Worm (Caenorhabditis elegans) whole organism, mixed stage, embryonic: Measurements from ENCODE around the gene cft-1.

ENCODE experiments used
- bed-3 ChIP-seq: fragments of 200-800 bp; sonication (Bioruptor generic); optimal IDR thresholded peaks from 3 replicates; lab custom pipeline; 2018; ENCODE audit warnings: mild to moderate bottlenecking, missing genetic modification characterization, moderate library complexity, missing compliant biosample characterization
- blmp-1 ChIP-seq: fragments of 150-350 bp; optimal IDR thresholded peaks from 2 replicates; lab custom pipeline; 2014; ENCODE audit warnings: missing biosample characterization, missing genetic modification characterization
- ceh-39 ChIP-seq: fragments of 150-350 bp; optimal IDR thresholded peaks from 2 replicates; lab custom pipeline; 2014; ENCODE audit warnings: missing biosample characterization, missing genetic modification characterization
- ceh-43 ChIP-seq: fragments of 200-800 bp; sonication (Bioruptor generic); optimal IDR thresholded peaks from 2 replicates; lab custom pipeline; 2018; ENCODE audit warnings: mild to moderate bottlenecking, missing genetic modification characterization, moderate library complexity, missing compliant biosample characterization
- ceh-83 ChIP-seq: fragments of 200-800 bp; sonication (Bioruptor generic); optimal IDR thresholded peaks from 2 replicates; lab custom pipeline; 2018; ENCODE audit warnings: mild to moderate bottlenecking, missing genetic modification characterization, missing compliant biosample characterization
- ces-1 ChIP-seq: fragments of 150-350 bp; optimal IDR thresholded peaks from 2 replicates; lab custom pipeline; 2014; ENCODE audit warnings: missing biosample characterization, missing genetic modification reagents, missing genetic modification characterization
- cnd-1 ChIP-seq: fragments of 200-800 bp; sonication (Bioruptor generic); optimal IDR thresholded peaks from 2 replicates; lab custom pipeline; 2018; ENCODE audit warnings: mild to moderate bottlenecking, missing genetic modification characterization, missing compliant biosample characterization
- drap-1 ChIP-seq: fragments of 200-800 bp; sonication (Bioruptor generic); optimal IDR thresholded peaks from 3 replicates; lab custom pipeline; 2018; ENCODE audit warnings: mild to moderate bottlenecking, missing genetic modification characterization, missing compliant biosample characterization
- elt-1 ChIP-seq: sonication (generic microtip); optimal IDR thresholded peaks from 2 replicates; lab custom pipeline; 2017; ENCODE audit warnings: missing genetic modification characterization, mild to moderate bottlenecking, missing compliant biosample characterization, antibody characterized with exemption, moderate library complexity, borderline replicate concordance; ENCODE audit not compliant: insufficient read depth
- flh-1 ChIP-seq: fragments of 200-800 bp; sonication (Bioruptor generic); optimal IDR thresholded peaks from 2 replicates; lab custom pipeline; 2018; ENCODE audit warnings: mild to moderate bottlenecking, missing genetic modification characterization, moderate library complexity, missing compliant biosample characterization
- ham-2 ChIP-seq: fragments of 200-800 bp; sonication (Bioruptor generic); optimal IDR thresholded peaks from 2 replicates; lab custom pipeline; 2018; ENCODE audit warnings: mild to moderate bottlenecking, missing genetic modification characterization, missing compliant biosample characterization
- hlh-1 ChIP-seq: fragments of 150-350 bp; optimal IDR thresholded peaks from 2 replicates; lab custom pipeline; 2014; ENCODE audit warnings: missing biosample characterization, missing genetic modification reagents, missing genetic modification characterization
- lin-13 ChIP-seq: fragments of 150-350 bp; optimal IDR thresholded peaks from 2 replicates; lab custom pipeline; 2014; ENCODE audit warnings: missing biosample characterization, missing genetic modification characterization
- lin-32 ChIP-seq: fragments of 200-800 bp; sonication (Bioruptor generic); optimal IDR thresholded peaks from 2 replicates; lab custom pipeline; 2018; ENCODE audit warnings: mild to moderate bottlenecking, missing genetic modification characterization, missing compliant biosample characterization
- lsy-2 ChIP-seq: fragments of 150-350 bp; optimal IDR thresholded peaks from 2 replicates; lab custom pipeline; 2014; ENCODE audit warnings: missing biosample characterization, missing genetic modification characterization
- mab-5 ChIP-seq: fragments of 150-350 bp; optimal IDR thresholded peaks from 2 replicates; lab custom pipeline; 2014; ENCODE audit warnings: missing biosample characterization, missing genetic modification characterization
- mep-1 ChIP-seq: fragments of 150-350 bp; optimal IDR thresholded peaks from 2 replicates; lab custom pipeline; 2017; ENCODE audit warnings: missing biosample characterization, missing genetic modification reagents, missing genetic modification characterization, inconsistent platforms
- mls-2 ChIP-seq: sonication (generic microtip); optimal IDR thresholded peaks from 2 replicates; lab custom pipeline; 2016; ENCODE audit warnings: mild to moderate bottlenecking, missing genetic modification characterization, moderate library complexity, missing compliant biosample characterization
- nhr-12 ChIP-seq: fragments of 150-350 bp; optimal IDR thresholded peaks from 2 replicates; lab custom pipeline; 2014; ENCODE audit warnings: missing biosample characterization, missing genetic modification characterization
- nhr-2 ChIP-seq: fragments of 150-350 bp; optimal IDR thresholded peaks from 2 replicates; lab custom pipeline; 2014; ENCODE audit warnings: missing biosample characterization, missing genetic modification characterization
- nhr-28 ChIP-seq: fragments of 150-350 bp; optimal IDR thresholded peaks from 2 replicates; lab custom pipeline; 2014; ENCODE audit warnings: missing biosample characterization, missing genetic modification characterization
- nhr-76 ChIP-seq: sonication (generic microtip); optimal IDR thresholded peaks from 2 replicates; lab custom pipeline; 2017; ENCODE audit warnings: missing biosample characterization, missing genetic modification characterization
- snpc-4 ChIP-seq: fragments of 150-350 bp; optimal IDR thresholded peaks from 2 replicates; lab custom pipeline; 2014; ENCODE audit warnings: missing biosample characterization, missing genetic modification characterization
- unc-120 ChIP-seq: sonication (generic microtip); optimal IDR thresholded peaks from 2 replicates; lab custom pipeline; 2017; ENCODE audit warnings: missing genetic modification characterization, missing compliant biosample characterization; ENCODE audit not compliant: poor library complexity, severe bottlenecking
- unc-39 ChIP-seq: fragments of 150-350 bp; optimal IDR thresholded peaks from 2 replicates; lab custom pipeline; 2014; ENCODE audit warnings: missing biosample characterization, missing genetic modification characterization
- unc-62 ChIP-seq: fragments of 150-350 bp; optimal IDR thresholded peaks from 2 replicates; lab custom pipeline; 2014; ENCODE audit warnings: missing biosample characterization, missing genetic modification reagents, missing genetic modification characterization
- zip-8 ChIP-seq: fragments of 150-350 bp; optimal IDR thresholded peaks from 2 replicates; lab custom pipeline; 2014; ENCODE audit warnings: missing biosample characterization, missing genetic modification characterization

The cft-1 gene

DNA sequence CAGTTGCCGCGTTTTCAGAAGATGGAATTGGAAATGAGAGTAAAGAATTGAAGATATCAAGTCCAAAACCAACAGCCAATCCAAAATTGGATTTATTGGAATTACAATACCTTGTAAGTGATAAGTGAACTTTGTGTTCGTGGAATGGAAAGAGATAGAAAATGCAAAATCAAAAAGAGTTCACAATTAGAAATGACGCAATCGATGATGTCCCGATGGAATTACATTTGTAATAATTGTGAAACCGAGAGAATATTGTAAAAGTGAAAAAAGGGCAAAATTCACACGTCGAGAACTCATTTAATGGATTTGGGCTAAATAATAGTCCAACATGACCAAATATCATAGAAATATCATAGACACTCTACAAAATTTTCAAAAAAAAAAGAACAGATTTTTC lies 13.4 kb upstream of the cft-1 start:
- TF ChIP-seq zip-8 (tag; lab: Kevin White, UChicago) (peak; percentile 57), hlh-1 (tag; lab: Kevin White, UChicago) (no peak)

DNA sequence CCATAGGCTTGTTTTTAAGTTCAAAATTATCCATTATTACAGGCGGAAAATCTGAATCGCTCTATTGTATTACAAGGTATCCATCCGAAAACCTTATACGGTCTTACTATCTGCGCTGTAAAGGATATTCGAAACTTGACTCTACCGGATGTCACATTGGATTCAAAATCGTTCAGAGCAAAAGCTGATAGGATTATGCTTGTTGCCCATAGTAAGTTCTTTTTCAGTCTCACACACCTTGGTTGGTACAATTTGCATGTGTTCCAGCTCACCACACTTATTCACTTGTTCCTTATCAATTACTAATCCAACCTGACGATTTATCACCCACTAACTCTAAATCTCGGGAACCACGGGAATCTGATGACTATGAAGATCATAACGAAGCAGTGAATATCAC lies 10.9 kb upstream of the cft-1 start:
- TF ChIP-seq lin-13 (tag; lab: Kevin White, UChicago) (no peak), zip-8 (tag; lab: Kevin White, UChicago) (no peak), drap-1 (GFP tag; lab: Kevin White, UChicago) (no peak), unc-120 (tag; lab: Kevin White, UChicago) (no peak), hlh-1 (tag; lab: Kevin White, UChicago) (no peak), unc-39 (tag; lab: Kevin White, UChicago) (no peak), ces-1 (GFP tag; lab: Kevin White, UChicago) (no peak), nhr-76 (no peak), bed-3 (GFP tag; lab: Kevin White, UChicago) (no peak), ceh-83 (GFP tag; lab: Kevin White, UChicago) (no peak), ceh-39 (tag; lab: Kevin White, UChicago) (no peak), nhr-12 (tag; lab: Kevin White, UChicago) (no peak), snpc-4 (no peak), lsy-2 (no peak)

DNA sequence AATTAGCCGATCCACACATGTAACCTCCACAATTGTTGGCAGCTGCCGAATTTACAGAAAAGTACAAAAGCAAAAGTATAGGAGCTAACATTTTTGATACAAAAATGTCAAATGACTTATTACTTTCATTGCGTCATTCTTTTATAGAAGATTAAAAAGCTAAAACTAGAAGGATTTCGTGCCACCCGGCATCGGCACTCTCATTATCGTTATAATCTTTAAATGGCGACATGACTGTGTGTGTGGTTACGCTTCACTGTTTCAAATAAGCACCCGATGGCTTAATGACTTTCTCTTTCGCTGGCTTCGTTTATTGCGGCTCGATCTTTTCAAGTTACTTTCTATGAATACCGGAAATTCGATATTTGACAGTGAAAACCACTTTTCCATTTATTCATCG lies 4.8 kb upstream of the cft-1 start, which contains the start of gene grl-1:
Gene grl-1 (minus strand): TSS at position 101 of the 400 bp plus-strand sequence.
- TF ChIP-seq mls-2 (tag; lab: Kevin White, UChicago) = no peak
- peak; percentile 6 for TF ChIP-seq zip-8 (tag; lab: Kevin White, UChicago)

DNA sequence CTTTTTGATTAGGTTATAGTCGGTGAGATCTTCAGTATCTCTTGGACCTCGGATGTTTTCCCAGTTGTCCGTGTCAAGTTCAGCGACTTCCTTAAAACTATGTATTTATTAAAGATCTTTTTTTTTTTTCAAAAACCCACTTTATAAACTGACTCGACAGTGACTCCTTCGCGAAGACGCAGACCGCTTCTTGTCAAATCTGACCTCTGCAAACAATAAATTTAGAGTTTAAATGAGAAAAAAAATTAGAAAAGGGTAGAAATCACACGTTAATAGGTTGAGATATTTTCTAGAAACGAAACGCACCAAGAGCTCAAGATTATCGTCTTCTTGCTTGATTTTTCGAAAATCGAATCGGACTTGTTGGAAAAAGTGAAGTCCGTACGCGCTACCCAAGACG lies 2.8 kb upstream of the cft-1 start, which contains the start of gene C24G6.8:
Gene C24G6.8 (minus strand): TSS at position 101 of the 400 bp plus-strand sequence.
- no peak for TF ChIP-seq unc-120 (tag; lab: Kevin White, UChicago)
- TF ChIP-seq nhr-28 (tag; lab: Kevin White, UChicago) = no peak
- TF ChIP-seq ceh-43 (GFP tag; lab: Kevin White, UChicago) = no peak
- TF ChIP-seq blmp-1 = no peak
- no peak for TF ChIP-seq elt-1 (tag; lab: Kevin White, UChicago)
- no peak for TF ChIP-seq snpc-4
- TF ChIP-seq mab-5 (tag; lab: Kevin White, UChicago) = no peak
- no peak for TF ChIP-seq lin-13 (tag; lab: Kevin White, UChicago)
- TF ChIP-seq mep-1 (tag; lab: Kevin White, UChicago) = no peak
- TF ChIP-seq hlh-1 (tag; lab: Kevin White, UChicago) = no peak
- no peak for TF ChIP-seq ceh-83 (GFP tag; lab: Kevin White, UChicago)

DNA sequence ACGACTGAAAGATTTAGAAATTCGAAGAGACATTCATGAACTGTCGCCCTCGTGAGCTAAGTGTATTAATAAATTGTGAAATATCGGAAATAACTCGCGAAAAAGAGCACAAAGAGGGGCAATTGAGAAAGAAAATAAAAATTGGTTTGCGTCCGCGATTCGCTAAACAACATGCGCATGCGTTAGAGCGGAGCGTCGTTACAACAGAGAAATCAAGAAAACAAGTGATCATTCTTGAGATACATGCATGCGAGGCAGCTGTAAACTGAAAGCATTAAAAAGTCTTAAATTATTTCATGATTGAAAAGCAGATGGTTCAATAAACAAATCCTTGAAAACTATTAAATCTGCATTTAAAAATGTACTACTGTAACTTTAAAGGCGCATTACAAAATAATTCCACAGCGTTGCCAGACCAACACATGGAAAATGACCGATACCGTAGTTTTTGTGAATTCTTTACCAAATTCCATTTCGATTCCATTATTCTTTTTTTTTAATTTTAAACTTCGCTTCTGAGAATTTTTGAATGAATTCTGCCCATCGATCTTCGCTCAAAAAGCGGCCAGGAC lies 2.3 kb upstream of the cft-1 start, which contains the start of the genes cox-16 and syp-2:
Gene cox-16 (minus strand): TSS at position 4 of the 572 bp plus-strand sequence.
Gene syp-2 (plus strand): TSS at position 248 of the 572 bp plus-strand sequence.
- TF ChIP-seq flh-1 (GFP tag; lab: Kevin White, UChicago) (no peak), ham-2 (GFP tag; lab: Kevin White, UChicago) (no peak), ceh-83 (GFP tag; lab: Kevin White, UChicago) (no peak), nhr-2 (tag; lab: Kevin White, UChicago) (no peak), bed-3 (GFP tag; lab: Kevin White, UChicago) (no peak), ceh-39 (tag; lab: Kevin White, UChicago) (no peak), unc-62 (no peak), zip-8 (tag; lab: Kevin White, UChicago) (no peak)

DNA sequence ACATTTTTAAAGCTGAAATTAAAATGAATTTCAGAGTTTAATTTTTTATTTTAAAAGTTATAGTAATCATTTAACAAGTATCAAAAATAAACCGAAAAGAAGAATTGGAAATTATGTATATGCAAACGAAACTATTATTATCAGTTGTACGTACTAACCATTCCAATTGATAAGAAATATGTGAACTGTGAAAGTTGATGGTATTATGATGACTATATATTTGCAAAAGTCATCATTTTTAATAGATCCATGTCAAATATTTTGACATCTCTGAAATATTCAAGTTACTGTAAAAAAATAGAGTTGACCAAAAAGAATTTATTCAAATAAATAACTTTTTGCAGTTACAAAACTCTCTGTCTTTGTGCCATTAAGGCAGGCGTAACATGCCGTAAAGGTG lies 9.5 kb downstream of the cft-1 start, which contains the start of gene ugt-48:
Gene ugt-48 (minus strand): TSS at position 12 of the 400 bp plus-strand sequence.
- no peak for TF ChIP-seq ceh-83 (GFP tag; lab: Kevin White, UChicago)
- TF ChIP-seq cnd-1 = no peak
- no peak for TF ChIP-seq lin-13 (tag; lab: Kevin White, UChicago)
- TF ChIP-seq hlh-1 (tag; lab: Kevin White, UChicago) = no peak
- TF ChIP-seq lin-32 (GFP tag; lab: Kevin White, UChicago) = no peak
- TF ChIP-seq ces-1 (GFP tag; lab: Kevin White, UChicago) = no peak
- TF ChIP-seq flh-1 (GFP tag; lab: Kevin White, UChicago) = no peak
- TF ChIP-seq ceh-39 (tag; lab: Kevin White, UChicago) = no peak
- no peak for TF ChIP-seq elt-1 (tag; lab: Kevin White, UChicago)
- TF ChIP-seq lsy-2 = no peak
- TF ChIP-seq mep-1 (tag; lab: Kevin White, UChicago) = no peak
- no peak for TF ChIP-seq blmp-1
- no peak for TF ChIP-seq nhr-12 (tag; lab: Kevin White, UChicago)
